Fruit fly (Drosophila melanogaster) whole organism, pupa: ENCODE data around the gene Cubn.

Experiments used
- CG10348 ChIP-seq: fragments of 200-800 bp; sonication (Bioruptor generic); IDR thresholded peaks from 2 replicates; pipeline ENCODE4 v1.3.6; 2022; ENCODE audit warnings: missing biosample characterization, missing genetic modification characterization
- CG12605 ChIP-seq: fragments of 200-800 bp; sonication (Bioruptor generic); IDR thresholded peaks from 2 replicates; pipeline ENCODE4 v1.3.6; 2022; ENCODE audit warnings: missing biosample characterization, missing genetic modification characterization
- CG13204 ChIP-seq: fragments of 200-800 bp; sonication (Bioruptor generic); optimal IDR thresholded peaks from 2 replicates; lab custom pipeline; 2018; ENCODE audit warnings: missing biosample characterization, mild to moderate bottlenecking, missing genetic modification characterization, moderate library complexity
- CG14655 ChIP-seq: fragments of 200-800 bp; sonication (Bioruptor generic); optimal IDR thresholded peaks from 3 replicates; lab custom pipeline; 2017; ENCODE audit warnings: mild to moderate bottlenecking, missing biosample characterization, missing genetic modification reagents, missing genetic modification characterization
- CG15710 ChIP-seq: fragments of 200-800 bp; sonication (Bioruptor generic); optimal IDR thresholded peaks from 2 replicates; lab custom pipeline; 2018; ENCODE audit warnings: missing biosample characterization, mild to moderate bottlenecking, missing genetic modification characterization, moderate library complexity
- CG17806 ChIP-seq: fragments of 200-800 bp; sonication (Bioruptor generic); optimal IDR thresholded peaks from 2 replicates; lab custom pipeline; 2018; ENCODE audit warnings: missing biosample characterization, mild to moderate bottlenecking, missing genetic modification characterization, moderate library complexity
- CG32121 ChIP-seq: fragments of 200-800 bp; sonication (Bioruptor generic); IDR thresholded peaks from 2 replicates; pipeline ENCODE4 v1.3.6; 2022; ENCODE audit warnings: missing biosample characterization, missing genetic modification characterization
- CG34367 ChIP-seq: fragments of 200-800 bp; sonication (Bioruptor generic); optimal IDR thresholded peaks from 2 replicates; lab custom pipeline; 2018; ENCODE audit warnings: missing biosample characterization, mild to moderate bottlenecking, missing genetic modification characterization
- CG4496 ChIP-seq: fragments of 200-800 bp; sonication (Bioruptor generic); IDR thresholded peaks from 3 replicates; pipeline ENCODE4 v1.3.6; 2022; ENCODE audit warnings: missing biosample characterization, missing genetic modification characterization
- CG8159 ChIP-seq: fragments of 200-800 bp; sonication (Bioruptor generic); optimal IDR thresholded peaks from 3 replicates; lab custom pipeline; 2018; ENCODE audit warnings: missing biosample characterization, mild to moderate bottlenecking, missing genetic modification characterization, moderate library complexity
- CG8301 ChIP-seq: fragments of 200-800 bp; sonication (Bioruptor generic); optimal IDR thresholded peaks from 2 replicates; lab custom pipeline; 2018; ENCODE audit warnings: missing biosample characterization, mild to moderate bottlenecking, missing genetic modification characterization
- CG9948 ChIP-seq: fragments of 200-800 bp; sonication (Bioruptor generic); optimal IDR thresholded peaks from 2 replicates; lab custom pipeline; 2018; ENCODE audit warnings: missing biosample characterization, mild to moderate bottlenecking, missing genetic modification characterization, moderate library complexity
- D1 ChIP-seq: fragments of 200-800 bp; sonication (Bioruptor generic); optimal IDR thresholded peaks from 2 replicates; lab custom pipeline; 2018; ENCODE audit warnings: missing biosample characterization, mild to moderate bottlenecking, missing genetic modification characterization, moderate library complexity
- EcR ChIP-seq: fragments of 200-800 bp; sonication (Bioruptor generic); optimal IDR thresholded peaks from 3 replicates; lab custom pipeline; 2019; ENCODE audit warnings: missing biosample characterization, missing genetic modification characterization, mild to moderate bottlenecking, moderate library complexity, missing genetic modification reagents
- Ets98B ChIP-seq: fragments of 200-800 bp; sonication (Bioruptor generic); IDR thresholded peaks from 2 replicates; pipeline ENCODE4 v1.3.6; 2022; ENCODE audit warnings: missing biosample characterization, missing genetic modification characterization
- Pif1A ChIP-seq: fragments of 200-800 bp; sonication (Bioruptor generic); optimal IDR thresholded peaks from 3 replicates; lab custom pipeline; 2016; ENCODE audit warnings: missing biosample characterization, missing genetic modification characterization
- Pif1B ChIP-seq: fragments of 200-800 bp; sonication (Bioruptor generic); optimal IDR thresholded peaks from 3 replicates; lab custom pipeline; 2016; ENCODE audit warnings: missing biosample characterization, missing genetic modification characterization
- Snoo ChIP-seq: fragments of 200-800 bp; sonication (Bioruptor generic); optimal IDR thresholded peaks from 3 replicates; lab custom pipeline; 2017; ENCODE audit warnings: missing biosample characterization, mild to moderate bottlenecking, missing genetic modification characterization, inconsistent platforms
- fd96Ca ChIP-seq: fragments of 200-800 bp; sonication (Bioruptor generic); IDR thresholded peaks from 3 replicates; pipeline ENCODE4 v1.3.6; 2022; ENCODE audit warnings: missing biosample characterization, missing genetic modification characterization
- gl ChIP-seq: fragments of 200-800 bp; sonication (Bioruptor generic); optimal IDR thresholded peaks from 2 replicates; lab custom pipeline; 2018; ENCODE audit warnings: missing biosample characterization, mild to moderate bottlenecking, missing genetic modification characterization
- rn ChIP-seq: fragments of 200-800 bp; sonication (Bioruptor generic); IDR thresholded peaks from 2 replicates; pipeline ENCODE4 v1.3.6; 2022; ENCODE audit warnings: missing biosample characterization, missing genetic modification characterization

Gene Cubn

dm6 chrX:9600083-9600817, 29.1 kb upstream of the Cubn start:
- peak; percentile 61 for TF ChIP-seq CG17806 (tag; lab: Kevin White, UChicago)
- peak; percentile 79 for TF ChIP-seq CG8159 (tag; lab: Kevin White, UChicago)
- no peak for TF ChIP-seq EcR (GFP tag; lab: Kevin White, UChicago)
- TF ChIP-seq Ets98B (GFP tag; lab: Robert Waterston, UW), result peak; percentile 61; the same call in 1 of the 2 replicates
- TF ChIP-seq rn (GFP tag; lab: Robert Waterston, UW), result no peak
- TF ChIP-seq CG4496 (GFP tag; lab: Robert Waterston, UW), result peak; percentile 51; the same call in 1 of the 3 replicates
- peak; percentile 15 for TF ChIP-seq gl (tag; lab: Kevin White, UChicago)
- TF ChIP-seq Pif1A (GFP tag; lab: Kevin White, UChicago), result no peak
- no peak for TF ChIP-seq CG13204
- TF ChIP-seq fd96Ca (GFP tag; lab: Robert Waterston, UW), result peak; percentile 60; the same call in 2 of the 3 replicates
- no peak for TF ChIP-seq CG14655 (GFP tag; lab: Kevin White, UChicago)
- peak; percentile 62 for TF ChIP-seq Snoo (tag; lab: Kevin White, UChicago)
- peak; percentile 69 for TF ChIP-seq CG9948 (tag; lab: Kevin White, UChicago)
- peak; percentile 81 for TF ChIP-seq CG12605 (GFP tag; lab: Robert Waterston, UW)
- TF ChIP-seq CG8301 (tag; lab: Kevin White, UChicago), result peak; percentile 72
- TF ChIP-seq CG15710 (tag; lab: Kevin White, UChicago), result peak; percentile 66
- TF ChIP-seq CG32121 (GFP tag; lab: Robert Waterston, UW), result peak; percentile 46; the same call in 1 of the 2 replicates
- no peak for TF ChIP-seq CG10348
- peak; percentile 59 for TF ChIP-seq CG34367 (tag; lab: Kevin White, UChicago)
- TF ChIP-seq D1, result no peak
- peak; percentile 72 for TF ChIP-seq Pif1B (GFP tag; lab: Kevin White, UChicago)

- TF ChIP-seq CG17806 (tag; lab: Kevin White, UChicago) (no peak), CG8159 (tag; lab: Kevin White, UChicago) (no peak), EcR (GFP tag; lab: Kevin White, UChicago) (peak; percentile 63)
These were observed 28.3 kb upstream of the Cubn start for dm6 chrX:9599158-9600082.

- no peak for TF ChIP-seq CG32121 (GFP tag; lab: Robert Waterston, UW)
- no peak for TF ChIP-seq Ets98B (GFP tag; lab: Robert Waterston, UW)
- TF ChIP-seq EcR (GFP tag; lab: Kevin White, UChicago), result no peak
- TF ChIP-seq Snoo (tag; lab: Kevin White, UChicago), result no peak
- TF ChIP-seq CG4496 (GFP tag; lab: Robert Waterston, UW), result no peak
- TF ChIP-seq fd96Ca (GFP tag; lab: Robert Waterston, UW), result no peak
- no peak for TF ChIP-seq CG9948 (tag; lab: Kevin White, UChicago)
These were observed 27.0 kb upstream of the Cubn start for dm6 chrX:9598106-9598505.

dm6 chrX:9595312-9595931, 24.3 kb upstream of the Cubn start:
- TF ChIP-seq D1 (no peak), CG10348 (no peak), CG4496 (GFP tag; lab: Robert Waterston, UW) (no peak), CG12605 (GFP tag; lab: Robert Waterston, UW) (no peak), CG9948 (tag; lab: Kevin White, UChicago) (no peak), CG32121 (GFP tag; lab: Robert Waterston, UW) (no peak), CG34367 (tag; lab: Kevin White, UChicago) (no peak), Pif1B (GFP tag; lab: Kevin White, UChicago) (no peak), Pif1A (GFP tag; lab: Kevin White, UChicago) (no peak), rn (GFP tag; lab: Robert Waterston, UW) (no peak), CG8159 (tag; lab: Kevin White, UChicago) (no peak), CG17806 (tag; lab: Kevin White, UChicago) (no peak), Ets98B (GFP tag; lab: Robert Waterston, UW) (no peak), Snoo (tag; lab: Kevin White, UChicago) (no peak), CG8301 (tag; lab: Kevin White, UChicago) (no peak), CG15710 (tag; lab: Kevin White, UChicago) (no peak)
- TF ChIP-seq, all 21 proteins: peak for 0

- no peak for TF ChIP-seq Pif1B (GFP tag; lab: Kevin White, UChicago)
- no peak for TF ChIP-seq CG8301 (tag; lab: Kevin White, UChicago)
- no peak for TF ChIP-seq fd96Ca (GFP tag; lab: Robert Waterston, UW)
- no peak for TF ChIP-seq CG14655 (GFP tag; lab: Kevin White, UChicago)
- TF ChIP-seq CG32121 (GFP tag; lab: Robert Waterston, UW), result no peak
- no peak for TF ChIP-seq D1
- no peak for TF ChIP-seq CG8159 (tag; lab: Kevin White, UChicago)
- TF ChIP-seq CG15710 (tag; lab: Kevin White, UChicago), result no peak
- TF ChIP-seq Pif1A (GFP tag; lab: Kevin White, UChicago), result no peak
These were observed 23.3 kb upstream of the Cubn start for dm6 chrX:9594446-9594845.
